Fruit fly (Drosophila melanogaster) whole organism, wandering third instar larva: ENCODE results near the gene Mst27D.

Source experiments
- Abd-B ChIP-seq: fragments of >200 bp; optimal IDR thresholded peaks from 2 replicates; lab custom pipeline; 2017; ENCODE audit warnings: missing biosample characterization, missing genetic modification characterization
- CG32264 ChIP-seq: fragments of 200-800 bp; sonication (Bioruptor generic); optimal IDR thresholded peaks from 2 replicates; lab custom pipeline; 2016; ENCODE audit warnings: missing biosample characterization, missing genetic modification characterization
- CG9705 ChIP-seq: fragments of 200-800 bp; sonication (Bioruptor generic); optimal IDR thresholded peaks from 2 replicates; lab custom pipeline; 2018; ENCODE audit warnings: missing biosample characterization, mild to moderate bottlenecking, missing genetic modification characterization
- CrebA ChIP-seq: fragments of 200-800 bp; sonication (Bioruptor generic); optimal IDR thresholded peaks from 2 replicates; lab custom pipeline; 2016; ENCODE audit warnings: missing biosample characterization, mild to moderate bottlenecking, missing genetic modification characterization, borderline replicate concordance
- Dfd ChIP-seq: fragments of >200 bp; optimal IDR thresholded peaks from 2 replicates; lab custom pipeline; 2017; ENCODE audit warnings: missing biosample characterization, missing genetic modification characterization
- Dif ChIP-seq: fragments of 200-275, 200-300 bp; sonication (Bioruptor generic); optimal IDR thresholded peaks from 2 replicates; lab custom pipeline; 2018; ENCODE audit warnings: missing biosample characterization, missing genetic modification characterization; ENCODE audit not compliant: partially characterized antibody
- HLH106 ChIP-seq: fragments of 200-800 bp; optimal IDR thresholded peaks from 3 replicates; lab custom pipeline; 2019; ENCODE audit warnings: missing biosample characterization, mild to moderate bottlenecking, missing genetic modification characterization, moderate library complexity
- Hr78 ChIP-seq: fragments of >200 bp; optimal IDR thresholded peaks from 2 replicates; lab custom pipeline; 2017; ENCODE audit warnings: missing biosample characterization, missing genetic modification characterization
- Hr83 ChIP-seq: fragments of 200-300 bp; sonication (Bioruptor generic); optimal IDR thresholded peaks from 2 replicates; lab custom pipeline; 2016; ENCODE audit warnings: missing biosample characterization, mild to moderate bottlenecking, missing genetic modification characterization, moderate library complexity; ENCODE audit not compliant: poor library complexity, severe bottlenecking
- Jra ChIP-seq: sonication (Bioruptor generic); optimal IDR thresholded peaks from 2 replicates; lab custom pipeline; 2016; ENCODE audit warnings: missing biosample characterization, missing genetic modification characterization
- Myc ChIP-seq: fragments of >200 bp; optimal IDR thresholded peaks from 2 replicates; lab custom pipeline; 2017
- N ChIP-seq: fragments of >200 bp; optimal IDR thresholded peaks from 2 replicates; lab custom pipeline; 2018; ENCODE audit warnings: missing biosample characterization, missing external identifiers, missing genetic modification characterization
- OdsH ChIP-seq: fragments of 200-800 bp; sonication (Bioruptor generic); optimal IDR thresholded peaks from 2 replicates; lab custom pipeline; 2016; ENCODE audit warnings: missing biosample characterization, mild to moderate bottlenecking, missing genetic modification characterization
- Rel ChIP-seq, 2 experiments: fragments of 200-800 bp; sonication (Bioruptor generic) in 1 of 2; optimal IDR thresholded peaks; 2 replicates in 1 of 2; 3 replicates in 1 of 2; lab custom pipeline; 2016 to 2019; ENCODE audit warnings: mild to moderate bottlenecking in 2 of 2, missing biosample characterization in 2 of 2, missing genetic modification characterization in 2 of 2, moderate library complexity in 1 of 2
- Sp1 ChIP-seq: fragments of 200-800 bp; sonication (Bioruptor generic); optimal IDR thresholded peaks from 3 replicates; lab custom pipeline; 2019; ENCODE audit warnings: missing biosample characterization, mild to moderate bottlenecking, missing genetic modification characterization, moderate library complexity
- Vsx2 ChIP-seq: fragments of 200-300, 225-300 bp; sonication (Bioruptor generic); optimal IDR thresholded peaks from 2 replicates; lab custom pipeline; 2018; ENCODE audit warnings: missing biosample characterization, missing genetic modification characterization; ENCODE audit not compliant: partially characterized antibody
- brk ChIP-seq: fragments of 200-800 bp; sonication (Bioruptor generic); optimal IDR thresholded peaks from 2 replicates; lab custom pipeline; 2016; ENCODE audit warnings: missing biosample characterization, mild to moderate bottlenecking, missing genetic modification characterization
- dmrt93B ChIP-seq: fragments of 200-800 bp; sonication (Bioruptor generic); optimal IDR thresholded peaks from 2 replicates; lab custom pipeline; 2018; ENCODE audit warnings: missing biosample characterization, mild to moderate bottlenecking, missing genetic modification characterization
- dsf ChIP-seq: sonication (Bioruptor generic); optimal IDR thresholded peaks from 2 replicates; lab custom pipeline; 2016; ENCODE audit warnings: missing biosample characterization, missing genetic modification characterization, borderline replicate concordance
- ey ChIP-seq: fragments of 200-800 bp; sonication (Bioruptor generic); optimal IDR thresholded peaks from 2 replicates; lab custom pipeline; 2016; ENCODE audit warnings: missing biosample characterization, missing genetic modification characterization
- foxo ChIP-seq, 2 experiments: fragments of 200-800 bp; sonication (Bioruptor generic); optimal IDR thresholded peaks; 2 replicates in 1 of 2; 3 replicates in 1 of 2; lab custom pipeline; 2016 to 2017; ENCODE audit warnings: missing biosample characterization in 2 of 2, missing genetic modification characterization in 2 of 2
- h ChIP-seq: fragments of 200-800 bp; sonication (Bioruptor generic); optimal IDR thresholded peaks from 3 replicates; lab custom pipeline; 2016; ENCODE audit warnings: missing biosample characterization, mild to moderate bottlenecking, missing genetic modification characterization
- jim ChIP-seq: fragments of 175-275, 200-325 bp; sonication (Bioruptor generic); optimal IDR thresholded peaks from 2 replicates; lab custom pipeline; 2016; ENCODE audit warnings: missing biosample characterization, mild to moderate bottlenecking, missing genetic modification characterization
- lola ChIP-seq: fragments of >200 bp; optimal IDR thresholded peaks from 2 replicates; lab custom pipeline; 2017; ENCODE audit warnings: missing biosample characterization, missing genetic modification characterization
- pan ChIP-seq: fragments of >200 bp; optimal IDR thresholded peaks from 2 replicates; lab custom pipeline; 2017
- psq ChIP-seq: fragments of 200-800 bp; sonication (Bioruptor generic); optimal IDR thresholded peaks from 3 replicates; lab custom pipeline; 2017; ENCODE audit warnings: missing biosample characterization, mild to moderate bottlenecking, missing genetic modification characterization, moderate library complexity
- sage ChIP-seq: fragments of 200-800 bp; sonication (Bioruptor generic); optimal IDR thresholded peaks from 2 replicates; lab custom pipeline; 2016; ENCODE audit warnings: missing biosample characterization, mild to moderate bottlenecking, missing genetic modification characterization
- tai ChIP-seq: sonication (Bioruptor generic); optimal IDR thresholded peaks from 2 replicates; lab custom pipeline; 2016; ENCODE audit warnings: missing biosample characterization, missing genetic modification characterization
- woc ChIP-seq: sonication (Bioruptor generic); optimal IDR thresholded peaks from 2 replicates; lab custom pipeline; 2016; ENCODE audit warnings: missing biosample characterization, mild to moderate bottlenecking, missing genetic modification characterization

The Mst27D gene

DNA sequence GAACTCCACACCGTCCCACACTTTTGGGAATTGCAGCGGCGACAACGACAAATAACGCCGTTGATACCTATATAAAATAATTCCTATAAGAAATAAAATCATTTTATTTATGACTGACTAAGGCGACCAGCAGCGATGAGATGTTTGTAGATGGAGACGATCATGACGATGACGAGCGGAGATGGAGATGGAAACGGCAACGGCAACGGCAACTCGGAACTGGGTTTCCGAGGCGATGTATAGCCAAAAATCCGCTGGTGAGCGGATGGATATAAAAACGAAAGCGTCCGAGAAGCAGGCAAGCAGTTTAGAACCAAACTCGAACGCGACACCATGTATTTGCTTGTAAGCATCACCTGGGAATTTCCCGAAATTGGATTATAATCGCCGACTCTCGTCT is 39.3 kb downstream of the Mst27D start, which contains the start of gene Pcp:
Pcp (plus strand) TSS at position 301 of the 400 bp plus-strand sequence.
- TF ChIP-seq Myc (no peak), Rel (GFP tag; optimal IDR thresholded peaks at IDR 0.05; lab: Kevin White, UChicago) (no peak), Rel (tag; optimal IDR thresholded peaks at IDR 0.05; lab: Kevin White, UChicago) (peak; percentile 62)

DNA sequence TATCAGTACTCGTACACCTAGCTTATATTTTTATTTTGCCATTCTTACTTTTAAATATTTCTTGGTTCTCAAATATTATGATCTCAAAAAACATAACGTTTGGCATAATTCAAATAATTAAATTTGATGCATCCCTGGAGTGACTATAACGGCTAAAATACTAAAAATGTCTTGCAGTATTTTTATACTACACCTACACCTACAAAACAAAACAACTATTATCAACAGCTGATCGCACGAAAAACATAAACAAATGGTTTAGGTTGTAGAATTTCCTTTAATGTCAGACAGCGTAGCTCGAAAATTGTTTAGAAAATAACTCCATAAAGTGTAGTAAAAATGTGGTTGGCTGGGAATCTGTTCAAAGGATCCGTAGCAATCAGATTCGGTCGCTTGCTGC is 47.5 kb downstream of the Mst27D start, which contains the start of gene CG43322:
CG43322 (plus strand) TSS at position 240 of the 400 bp plus-strand sequence.
- no peak for TF ChIP-seq Dfd (GFP tag; lab: Kevin White, UChicago)
- no peak for TF ChIP-seq OdsH
- TF ChIP-seq brk (GFP tag; lab: Kevin White, UChicago) = no peak
- no peak for TF ChIP-seq N (GFP tag; lab: Kevin White, UChicago)
- TF ChIP-seq dsf (GFP tag; lab: Kevin White, UChicago) = no peak
- no peak for TF ChIP-seq psq (GFP tag; lab: Kevin White, UChicago)
- no peak for TF ChIP-seq sage (GFP tag; lab: Kevin White, UChicago)
- TF ChIP-seq pan (lab: Kevin White, UChicago) = no peak
- TF ChIP-seq Jra = no peak

DNA sequence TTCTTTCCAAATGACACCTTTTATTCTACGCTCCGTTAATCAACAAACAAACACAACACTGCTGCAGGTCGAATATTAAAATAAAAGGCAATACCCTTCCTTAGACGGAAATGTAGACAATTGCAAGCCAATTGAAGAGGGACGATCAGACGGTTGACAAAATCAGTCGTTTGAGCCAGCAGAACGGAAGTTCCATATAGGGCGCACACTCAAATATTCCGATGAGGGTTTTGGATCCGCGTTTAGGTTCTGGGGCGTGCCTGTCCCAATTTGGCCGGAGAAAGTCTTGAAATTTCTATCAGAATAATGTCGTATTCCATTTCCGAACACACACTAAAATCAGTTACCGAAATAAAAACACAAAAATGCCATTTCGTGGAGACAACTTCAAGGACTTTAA is 48.7 kb downstream of the Mst27D start, which contains the start of gene CG43321:
CG43321 (plus strand) TSS at position 301 of the 400 bp plus-strand sequence.
- TF ChIP-seq ey (GFP tag; lab: Kevin White, UChicago) (no peak), foxo (GFP tag; optimal IDR thresholded peaks at IDR 0.05; lab: Kevin White, UChicago) (no peak), lola (GFP tag; lab: Kevin White, UChicago) (no peak), dmrt93B (GFP tag; lab: Kevin White, UChicago) (no peak), Jra (no peak), Dfd (GFP tag; lab: Kevin White, UChicago) (no peak), Sp1 (no peak), jim (GFP tag; lab: Kevin White, UChicago) (no peak), CG9705 (no peak), Abd-B (GFP tag; lab: Kevin White, UChicago) (no peak), Dif (GFP tag; lab: Kevin White, UChicago) (no peak)

DNA sequence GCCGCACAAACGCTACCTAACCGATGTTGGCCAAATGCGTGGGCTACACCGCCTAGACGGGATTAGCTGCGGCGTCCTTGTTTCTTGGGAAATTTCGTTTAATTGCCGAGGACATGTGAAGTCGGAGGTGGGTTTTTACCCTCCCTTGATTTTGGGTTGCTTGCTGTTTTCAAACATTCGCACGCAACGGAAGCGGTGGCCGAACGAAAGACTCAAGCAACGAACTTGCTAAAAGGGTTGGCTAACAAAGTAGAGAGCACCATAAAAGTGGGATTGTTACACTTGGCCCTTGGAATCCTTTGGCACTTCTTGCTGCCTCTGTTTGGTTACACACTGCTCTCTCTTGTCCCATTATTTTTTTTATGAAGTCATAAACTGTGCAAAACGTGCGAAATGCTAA is 50.1 kb downstream of the Mst27D start:
- TF ChIP-seq Abd-B (GFP tag; lab: Kevin White, UChicago) = no peak
- no peak for TF ChIP-seq Dfd (GFP tag; lab: Kevin White, UChicago)
- TF ChIP-seq psq (GFP tag; lab: Kevin White, UChicago) = no peak
- TF ChIP-seq pan (lab: Kevin White, UChicago) = no peak
- no peak for TF ChIP-seq ey (GFP tag; lab: Kevin White, UChicago)
- no peak for TF ChIP-seq HLH106 (tag; lab: Kevin White, UChicago)
- no peak for TF ChIP-seq CrebA (GFP tag; lab: Kevin White, UChicago)
- no peak for TF ChIP-seq tai
- no peak for TF ChIP-seq Hr83 (GFP tag; lab: Kevin White, UChicago)
- TF ChIP-seq CG32264 = no peak
- TF ChIP-seq sage (GFP tag; lab: Kevin White, UChicago) = no peak
- no peak for TF ChIP-seq Hr78 (GFP tag; lab: Kevin White, UChicago)
- no peak for TF ChIP-seq Jra
- TF ChIP-seq Vsx2 (GFP tag; lab: Kevin White, UChicago) = no peak
- TF ChIP-seq woc = no peak

DNA sequence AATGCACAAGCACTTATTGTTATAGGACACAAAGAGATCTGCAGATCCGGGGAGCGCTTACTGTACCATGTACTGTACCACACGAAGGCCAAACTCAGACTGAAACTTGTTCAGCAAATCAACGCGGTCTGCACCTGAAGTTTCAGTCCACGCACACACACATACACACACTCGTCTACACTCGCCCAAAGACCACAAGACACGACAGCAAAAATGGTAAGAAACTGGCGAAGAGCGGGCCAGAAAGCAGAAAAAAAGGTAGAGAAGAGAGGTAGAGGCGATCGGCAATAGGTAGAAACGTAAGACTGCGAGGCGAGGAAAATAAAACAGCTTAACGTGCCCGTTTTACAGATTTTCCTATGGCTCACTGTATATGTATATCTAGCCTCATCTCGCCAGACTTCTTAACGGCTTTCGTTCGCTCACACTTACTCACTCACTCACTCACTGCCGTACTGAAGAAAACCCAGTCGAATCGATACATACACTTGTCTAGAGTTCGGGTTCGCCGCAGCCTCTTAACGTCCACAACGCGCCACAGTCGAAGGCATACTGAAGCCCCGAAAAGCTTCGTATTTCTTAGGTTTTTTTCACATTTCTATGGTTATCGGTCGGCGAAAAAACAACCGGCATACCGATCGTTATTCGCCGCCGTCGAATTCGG is 50.7 kb downstream of the Mst27D start, which contains the start of gene uif:
uif (minus strand) TSS at position 553 of the 664 bp plus-strand sequence.
- TF ChIP-seq h (GFP tag; lab: Kevin White, UChicago) = no peak
- TF ChIP-seq psq (GFP tag; lab: Kevin White, UChicago) = peak; percentile 92
- TF ChIP-seq Vsx2 (GFP tag; lab: Kevin White, UChicago) = peak; percentile 54
- TF ChIP-seq, all 38 proteins: peak for 2
